Fruit fly (Drosophila melanogaster) whole organism: Measurements from ENCODE around the gene CG1236.

ENCODE experiments used
- CG8478 ChIP-seq: fragments of >200 bp; optimal IDR thresholded peaks from 2 replicates; lab custom pipeline; 2018; ENCODE audit warnings: inconsistent platforms
- Dll ChIP-seq: fragments of >200 bp; optimal IDR thresholded peaks from 2 replicates; lab custom pipeline; 2017
- EcR ChIP-seq, 2 experiments: fragments of >200 bp; optimal IDR thresholded peaks; 2 replicates each; lab custom pipeline; 2017; ENCODE audit warnings: missing biosample characterization in 2 of 2, missing genetic modification characterization in 2 of 2, missing genetic modification reagents in 2 of 2
- pan ChIP-seq: fragments of >200 bp; optimal IDR thresholded peaks from 2 replicates; lab custom pipeline; 2017
- psq ChIP-seq: fragments of >200 bp; optimal IDR thresholded peaks from 2 replicates; lab custom pipeline; 2017
- usp ChIP-seq: fragments of >200 bp; optimal IDR thresholded peaks from 2 replicates; lab custom pipeline; 2017; ENCODE audit warnings: missing biosample characterization, missing genetic modification characterization, mixed read lengths

Gene CG1236

dm6 chr3R:5780976-5781375, 44.4 kb downstream of the CG1236 start, which contains the start of gene CG2082:
Gene CG2082, minus strand, starts transcription at chr3R:5781076.
- no peak for TF ChIP-seq CG8478 (lab: Kevin White, UChicago)
- no peak for TF ChIP-seq EcR (GFP tag; optimal IDR thresholded peaks at IDR 0.05; lab: Kevin White, UChicago)
- no peak for TF ChIP-seq usp
- TF ChIP-seq Dll (lab: Kevin White, UChicago), result no peak
- no peak for TF ChIP-seq pan (lab: Kevin White, UChicago)
- no peak for TF ChIP-seq psq

dm6 chr3R:5781462-5781861, 44.9 kb downstream of the CG1236 start, which contains the start of gene kat-60L1:
Gene kat-60L1, plus strand, starts transcription at chr3R:5781762.
- TF ChIP-seq CG8478 (lab: Kevin White, UChicago) (no peak), Dll (lab: Kevin White, UChicago) (no peak), EcR (GFP tag; optimal IDR thresholded peaks at IDR 0.05; lab: Kevin White, UChicago) (no peak), psq (no peak), pan (lab: Kevin White, UChicago) (no peak), usp (no peak)
